Fruit fly (Drosophila melanogaster): ENCODE results near the gene COX7AL.

DNA sequence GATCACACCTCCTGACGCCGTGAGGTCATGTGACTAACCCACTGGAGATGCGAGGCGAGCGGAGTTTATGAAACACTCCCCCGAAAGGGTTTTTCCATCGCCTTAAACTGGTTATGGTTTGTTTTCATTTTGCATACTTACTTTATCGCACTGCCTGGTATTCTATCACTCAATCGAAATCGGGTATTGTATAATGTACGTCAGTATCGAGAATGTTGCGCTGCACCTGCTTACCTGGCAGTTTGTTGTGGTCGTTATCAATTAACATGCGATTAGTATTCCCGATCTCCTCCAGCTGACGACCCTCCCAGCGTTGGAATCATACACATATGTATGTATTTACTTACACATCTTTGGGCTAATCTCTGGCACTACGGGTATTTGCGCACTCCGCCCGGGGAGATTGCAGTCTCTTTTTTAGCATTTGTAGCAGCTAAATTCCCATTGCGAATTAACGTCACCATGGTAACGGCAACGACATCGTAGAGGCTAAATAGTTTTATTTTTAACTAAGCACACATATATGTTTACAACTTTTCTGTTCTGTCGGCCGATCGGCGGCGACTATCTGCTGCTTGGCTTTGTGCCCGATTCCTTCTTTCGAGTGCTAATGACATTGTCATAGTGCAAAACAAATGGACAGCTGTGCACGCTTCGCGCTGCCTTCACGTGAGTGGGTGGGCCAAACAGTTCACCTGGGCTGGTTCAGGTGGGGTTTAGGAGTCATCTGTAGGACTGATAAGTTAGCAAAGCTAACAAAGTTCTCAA lies 9.7 kb downstream of the COX7AL start:
- TF ChIP-seq EcR (GFP tag; optimal IDR thresholded peaks at IDR 0.05) (no peak), CG15710 (tag; optimal IDR thresholded peaks at IDR 0.05) (no peak), CG10348 (GFP tag; IDR thresholded peaks at IDR 0.05) (no peak), gl (tag; optimal IDR thresholded peaks at IDR 0.05) (no peak), CG8159 (tag; optimal IDR thresholded peaks at IDR 0.05) (no peak), CG4496 (GFP tag; IDR thresholded peaks at IDR 0.05) (no peak), CG9948 (tag; optimal IDR thresholded peaks at IDR 0.05) (no peak), Ets98B (GFP tag; IDR thresholded peaks at IDR 0.05) (no peak), Pif1A (GFP tag; optimal IDR thresholded peaks at IDR 0.05) (no peak), CG34367 (tag; optimal IDR thresholded peaks at IDR 0.05) (no peak), D1 (tag; optimal IDR thresholded peaks at IDR 0.05) (no peak), CG32121 (GFP tag; IDR thresholded peaks at IDR 0.05) (no peak; the same call in 1 of the 2 replicates)
